Worm (Caenorhabditis elegans) whole organism, mixed stage, embryonic: ENCODE measurements around the gene Y110A2AR.1.

Experiments
- blmp-1 ChIP-seq: fragments of 150-350 bp; optimal IDR thresholded peaks from 2 replicates; lab custom pipeline; 2014; ENCODE audit warnings: missing biosample characterization, missing genetic modification characterization
- cnd-1 ChIP-seq: fragments of 200-800 bp; sonication (Bioruptor generic); optimal IDR thresholded peaks from 2 replicates; lab custom pipeline; 2018; ENCODE audit warnings: mild to moderate bottlenecking, missing genetic modification characterization, missing compliant biosample characterization
- lsy-2 ChIP-seq: fragments of 150-350 bp; optimal IDR thresholded peaks from 2 replicates; lab custom pipeline; 2014; ENCODE audit warnings: missing biosample characterization, missing genetic modification characterization
- nhr-12 ChIP-seq: fragments of 150-350 bp; optimal IDR thresholded peaks from 2 replicates; lab custom pipeline; 2014; ENCODE audit warnings: missing biosample characterization, missing genetic modification characterization
- nhr-237 ChIP-seq: fragments of 150-350 bp; optimal IDR thresholded peaks from 2 replicates; lab custom pipeline; 2014; ENCODE audit warnings: missing biosample characterization, missing genetic modification characterization
- nhr-28 ChIP-seq: fragments of 150-350 bp; optimal IDR thresholded peaks from 2 replicates; lab custom pipeline; 2014; ENCODE audit warnings: missing biosample characterization, missing genetic modification characterization
- pha-4 ChIP-seq: fragments of 150-350 bp; optimal IDR thresholded peaks from 2 replicates; lab custom pipeline; 2018; ENCODE audit warnings: missing biosample characterization, missing genetic modification reagents, missing genetic modification characterization
- sem-2 ChIP-seq: fragments of 200-800 bp; sonication (Bioruptor generic); optimal IDR thresholded peaks from 2 replicates; lab custom pipeline; 2018; ENCODE audit warnings: mild to moderate bottlenecking, missing genetic modification characterization, missing compliant biosample characterization
- sptf-1 ChIP-seq: sonication (generic microtip); optimal IDR thresholded peaks from 2 replicates; lab custom pipeline; 2017; ENCODE audit warnings: mild to moderate bottlenecking, missing genetic modification characterization, moderate library complexity, missing compliant biosample characterization
- unc-39 ChIP-seq: fragments of 150-350 bp; optimal IDR thresholded peaks from 2 replicates; lab custom pipeline; 2014; ENCODE audit warnings: missing biosample characterization, missing genetic modification characterization
- zip-8 ChIP-seq: fragments of 150-350 bp; optimal IDR thresholded peaks from 2 replicates; lab custom pipeline; 2014; ENCODE audit warnings: missing biosample characterization, missing genetic modification characterization
- ztf-11 ChIP-seq: fragments of 150-350 bp; optimal IDR thresholded peaks from 2 replicates; lab custom pipeline; 2014; ENCODE audit warnings: missing biosample characterization, missing genetic modification characterization

ce11 chrII:2920817-2921458 lies 1.4 kb downstream of the Y110A2AR.1 start:
- TF ChIP-seq cnd-1 (tag; lab: Kevin White, UChicago) (no peak), zip-8 (tag; lab: Kevin White, UChicago) (no peak), blmp-1 (no peak), ztf-11 (no peak), pha-4 (tag; lab: Kevin White, UChicago) (peak; percentile 22), nhr-28 (tag; lab: Kevin White, UChicago) (no peak), sptf-1 (tag; lab: Kevin White, UChicago) (no peak), nhr-237 (no peak), lsy-2 (tag; lab: Kevin White, UChicago) (no peak), unc-39 (tag; lab: Kevin White, UChicago) (no peak), nhr-12 (tag; lab: Kevin White, UChicago) (no peak), sem-2 (GFP tag; lab: Kevin White, UChicago) (no peak)
